Worm (Caenorhabditis elegans) whole organism, early embryonic: ENCODE measurements around the gene ZC190.6.

ENCODE experiments used
- B0310.2 ChIP-seq: sonication (generic microtip); optimal IDR thresholded peaks from 2 replicates; lab custom pipeline; 2016; ENCODE audit warnings: mild to moderate bottlenecking, missing genetic modification characterization, missing compliant biosample characterization
- F13C5.2 ChIP-seq: sonication (generic microtip); optimal IDR thresholded peaks from 2 replicates; lab custom pipeline; 2017; ENCODE audit warnings: mild to moderate bottlenecking, missing genetic modification characterization, inconsistent platforms, missing compliant biosample characterization
- ama-1 ChIP-seq: fragments of 150-350 bp; optimal IDR thresholded peaks from 2 replicates; lab custom pipeline; 2014
- ceh-36 ChIP-seq: sonication (generic microtip); optimal IDR thresholded peaks from 2 replicates; lab custom pipeline; 2016; ENCODE audit warnings: missing genetic modification characterization, inconsistent platforms, missing compliant biosample characterization
- hmbx-1 ChIP-seq: sonication (generic microtip); optimal IDR thresholded peaks from 2 replicates; lab custom pipeline; 2016; ENCODE audit warnings: mild to moderate bottlenecking, missing genetic modification characterization, missing compliant biosample characterization
- hmg-4 ChIP-seq: fragments of 200-800 bp; sonication (Bioruptor generic); optimal IDR thresholded peaks from 2 replicates; lab custom pipeline; 2018; ENCODE audit warnings: mild to moderate bottlenecking, missing genetic modification characterization, missing compliant biosample characterization
- hnd-1 ChIP-seq: sonication (generic microtip); optimal IDR thresholded peaks from 2 replicates; lab custom pipeline; 2016; ENCODE audit warnings: missing genetic modification characterization, missing compliant biosample characterization
- pes-1 ChIP-seq: fragments of 200-800 bp; sonication (Bioruptor generic); IDR thresholded peaks from 2 replicates; pipeline ENCODE4 v1.3.6; 2022; ENCODE audit warnings: missing genetic modification reagents, missing genetic modification characterization, missing compliant biosample characterization
- tra-4 ChIP-seq: sonication (generic microtip); optimal IDR thresholded peaks from 2 replicates; lab custom pipeline; 2017; ENCODE audit warnings: missing genetic modification characterization, missing compliant biosample characterization

DNA sequence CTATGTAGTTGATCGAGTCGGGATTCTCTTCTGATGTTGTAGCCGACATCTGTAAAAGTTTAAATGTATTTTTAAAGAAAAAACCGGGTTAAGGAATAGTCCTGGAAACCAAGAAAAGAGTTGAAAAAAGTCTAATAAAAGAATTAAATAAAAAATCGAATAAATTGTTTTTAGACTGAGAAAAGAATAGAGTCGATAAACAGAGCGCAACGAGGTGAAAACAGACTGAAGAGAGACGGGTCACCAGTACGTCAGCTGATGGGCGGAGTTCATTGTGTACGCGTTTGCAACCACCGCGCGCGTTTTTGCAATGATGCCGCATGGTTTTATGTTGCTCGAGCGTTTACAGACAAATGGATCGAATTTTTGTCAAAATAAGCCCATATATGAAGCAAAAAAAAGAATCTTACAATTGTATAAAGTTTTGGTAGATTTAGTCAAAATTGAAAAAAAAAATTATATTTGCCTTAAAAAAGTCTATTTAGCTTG, 45.8 kb downstream of the ZC190.6 start, which contains the start of gene atg-18:
- TF ChIP-seq ama-1 (lab: Kevin White, UChicago) (no peak), F13C5.2 (peak; percentile 77), tra-4 (no peak), hmbx-1 (tag; lab: Kevin White, UChicago) (no peak), pes-1 (GFP tag; lab: Robert Waterston, UW) (peak; percentile 67), hnd-1 (tag; lab: Kevin White, UChicago) (peak; percentile 28), hmg-4 (GFP tag; lab: Kevin White, UChicago) (no peak), ceh-36 (tag; lab: Kevin White, UChicago) (peak; percentile 23), B0310.2 (tag; lab: Kevin White, UChicago) (no peak)
